Fruit fly (Drosophila melanogaster): Measurements from ENCODE around the gene CG14628.

Gene CG14628

dm6 chrX:1135006-1135376, 10.5 kb upstream of the CG14628 start (continued):
- TF ChIP-seq CG15336 (GFP tag; IDR thresholded peaks at IDR 0.05) (no peak), CG3032 (tag; optimal IDR thresholded peaks at IDR 0.05) (peak; percentile 19), lz (GFP tag; optimal IDR thresholded peaks at IDR 0.05) (peak; percentile 28), CG8632 (GFP tag; optimal IDR thresholded peaks at IDR 0.05) (no peak), CG8319 (GFP tag; optimal IDR thresholded peaks at IDR 0.05) (no peak), CG11294 (GFP tag; IDR thresholded peaks at IDR 0.05) (no peak), acj6 (GFP tag; optimal IDR thresholded peaks at IDR 0.05) (no peak), dac (GFP tag; optimal IDR thresholded peaks at IDR 0.05) (no peak), net (GFP tag; optimal IDR thresholded peaks at IDR 0.05) (peak; percentile 16), achi (GFP tag; optimal IDR thresholded peaks at IDR 0.05) (no peak), CG3919 (GFP tag; optimal IDR thresholded peaks at IDR 0.05) (peak; percentile 28), Eip75B (GFP tag; optimal IDR thresholded peaks at IDR 0.05) (peak; percentile 48), Eip93F (GFP tag; optimal IDR thresholded peaks at IDR 0.05) (no peak), Sox102F (GFP tag; optimal IDR thresholded peaks at IDR 0.05) (no peak), CG1621 (tag; optimal IDR thresholded peaks at IDR 0.05) (no peak), eg (GFP tag; IDR thresholded peaks at IDR 0.05) (0 out of 3 replicates have a peak, but pooled peaks have one; percentile 30), CG8119 (GFP tag; IDR thresholded peaks at IDR 0.05) (no peak), CG10631 (GFP tag; optimal IDR thresholded peaks at IDR 0.05) (no peak), CG6276 (GFP tag; optimal IDR thresholded peaks at IDR 0.05) (peak; percentile 38), Hr38 (GFP tag; optimal IDR thresholded peaks at IDR 0.05) (no peak), fkh (GFP tag; optimal IDR thresholded peaks at IDR 0.05) (peak; percentile 22), Gug (GFP tag; IDR thresholded peaks at IDR 0.05) (0 out of 2 replicates have a peak, but pooled peaks have one; percentile 12), Hr39 (GFP tag; optimal IDR thresholded peaks at IDR 0.05) (no peak), cyc (GFP tag; optimal IDR thresholded peaks at IDR 0.05) (peak; percentile 18), salr (GFP tag; optimal IDR thresholded peaks at IDR 0.05) (no peak), CG11762 (GFP tag; optimal IDR thresholded peaks at IDR 0.05; ENCODE audit: insufficient read depth) (no peak), Ets21C (GFP tag; optimal IDR thresholded peaks at IDR 0.05) (no peak), CG34406 (GFP tag; optimal IDR thresholded peaks at IDR 0.05) (no peak), CG4318 (GFP tag; optimal IDR thresholded peaks at IDR 0.05) (no peak), vri (GFP tag; optimal IDR thresholded peaks at IDR 0.05) (peak; percentile 13)

- TF ChIP-seq CG9139 (GFP tag; optimal IDR thresholded peaks at IDR 0.05): no peak
- no peak for TF ChIP-seq CG7368 (GFP tag; optimal IDR thresholded peaks at IDR 0.05)
- TF ChIP-seq Ets96B (tag; optimal IDR thresholded peaks at IDR 0.05): no peak
- no peak for TF ChIP-seq Gug (GFP tag; IDR thresholded peaks at IDR 0.05)
- TF ChIP-seq Blimp-1 (GFP tag; optimal IDR thresholded peaks at IDR 0.05): no peak
- TF ChIP-seq fd85E (GFP tag; optimal IDR thresholded peaks at IDR 0.05): no peak
- no peak for TF ChIP-seq topi (GFP tag; optimal IDR thresholded peaks at IDR 0.05)
- TF ChIP-seq vri (GFP tag; optimal IDR thresholded peaks at IDR 0.05): no peak
- no peak for TF ChIP-seq CG10631 (GFP tag; optimal IDR thresholded peaks at IDR 0.05)
Measured at dm6 chrX:1142567-1143347, 2.7 kb upstream of the CG14628 start.

dm6 chrX:1161913-1162439, 16.5 kb downstream of the CG14628 start, which contains the start of gene eIF4E7:
TSS of gene eIF4E7 (minus strand) at chrX:1162389.
- TF ChIP-seq CG4318 (GFP tag; optimal IDR thresholded peaks at IDR 0.05): no peak
- no peak for TF ChIP-seq CG32006 (GFP tag; optimal IDR thresholded peaks at IDR 0.05)
- TF ChIP-seq Ets96B (tag; optimal IDR thresholded peaks at IDR 0.05): no peak
- no peak for TF ChIP-seq CG34406 (GFP tag; optimal IDR thresholded peaks at IDR 0.05)
- TF ChIP-seq CG11902 (GFP tag; optimal IDR thresholded peaks at IDR 0.05): no peak
- TF ChIP-seq fd59A (GFP tag; optimal IDR thresholded peaks at IDR 0.05): no peak

Measured in whole organism, prepupa.